Worm (Caenorhabditis elegans): ENCODE results near the gene C53C11.2.

C53C11.2 gene

ce11 chrX:17378996-17379395 lies 42.6 kb downstream of the C53C11.2 start:
- no peak for TF ChIP-seq flt-1 (GFP tag; IDR thresholded peaks at IDR 0.05)
- TF ChIP-seq ztf-29 (GFP tag; IDR thresholded peaks at IDR 0.05), result no peak
- no peak for TF ChIP-seq tab-1 (GFP tag; IDR thresholded peaks at IDR 0.05)
- TF ChIP-seq med-1 (GFP tag; optimal IDR thresholded peaks at IDR 0.05; ENCODE audit: insufficient read depth), result no peak
- TF ChIP-seq T22C8.4 (GFP tag; IDR thresholded peaks at IDR 0.05), result no peak
- no peak for TF ChIP-seq ref-1 (GFP tag; conservative IDR thresholded peaks at IDR 0.05)
- no peak for TF ChIP-seq ztf-23 (GFP tag; IDR thresholded peaks at IDR 0.05)
- TF ChIP-seq klf-2 (GFP tag; conservative IDR thresholded peaks at IDR 0.05), result no peak
- no peak for TF ChIP-seq cog-1 (tag; optimal IDR thresholded peaks at IDR 0.05)

DNA sequence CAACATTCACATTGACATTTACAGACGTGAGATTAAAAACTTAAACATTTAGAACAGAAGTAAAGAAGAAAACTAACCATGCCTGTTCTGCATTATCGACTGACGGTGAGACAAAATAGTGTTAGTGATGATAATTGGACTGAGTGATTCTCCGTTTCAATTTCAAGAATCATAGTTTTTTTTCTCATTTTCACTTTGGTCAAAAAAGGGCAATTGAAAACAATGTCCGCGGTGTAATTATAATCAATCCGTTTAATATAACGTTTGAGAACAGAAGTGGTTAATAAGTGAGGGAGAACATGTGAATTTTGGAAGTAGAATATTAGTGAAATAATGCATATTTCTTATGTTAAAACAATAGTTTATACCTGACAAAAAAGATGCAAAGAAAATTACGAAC lies 43.2 kb downstream of the C53C11.2 start, which contains the start of gene F10D7.10:
F10D7.10 (minus strand) TSS at position 101 of the 400 bp plus-strand sequence.
- TF ChIP-seq tab-1 (GFP tag; IDR thresholded peaks at IDR 0.05) (no peak), klf-2 (GFP tag; conservative IDR thresholded peaks at IDR 0.05) (no peak), ztf-29 (GFP tag; IDR thresholded peaks at IDR 0.05) (no peak), flt-1 (GFP tag; IDR thresholded peaks at IDR 0.05) (no peak), med-1 (GFP tag; optimal IDR thresholded peaks at IDR 0.05; ENCODE audit: insufficient read depth) (no peak), ref-1 (GFP tag; conservative IDR thresholded peaks at IDR 0.05) (no peak), ztf-23 (GFP tag; IDR thresholded peaks at IDR 0.05) (no peak), cog-1 (tag; optimal IDR thresholded peaks at IDR 0.05) (no peak), T22C8.4 (GFP tag; IDR thresholded peaks at IDR 0.05) (no peak)

ce11 chrX:17381975-17382374 lies 45.5 kb downstream of the C53C11.2 start, which contains the start of gene F10D7.4:
Gene F10D7.4, minus strand, starts transcription at chrX:17382075.
- TF ChIP-seq ztf-29 (GFP tag; IDR thresholded peaks at IDR 0.05) (no peak), ref-1 (GFP tag; conservative IDR thresholded peaks at IDR 0.05) (no peak), tab-1 (GFP tag; IDR thresholded peaks at IDR 0.05) (no peak), cog-1 (tag; optimal IDR thresholded peaks at IDR 0.05) (no peak), ztf-23 (GFP tag; IDR thresholded peaks at IDR 0.05) (no peak), flt-1 (GFP tag; IDR thresholded peaks at IDR 0.05) (no peak), klf-2 (GFP tag; conservative IDR thresholded peaks at IDR 0.05) (no peak), med-1 (GFP tag; optimal IDR thresholded peaks at IDR 0.05; ENCODE audit: insufficient read depth) (no peak), T22C8.4 (GFP tag; IDR thresholded peaks at IDR 0.05) (no peak)

- no peak for TF ChIP-seq ztf-23 (GFP tag; IDR thresholded peaks at IDR 0.05)
- TF ChIP-seq tab-1 (GFP tag; IDR thresholded peaks at IDR 0.05), result no peak
- no peak for TF ChIP-seq klf-2 (GFP tag; conservative IDR thresholded peaks at IDR 0.05)
- no peak for TF ChIP-seq T22C8.4 (GFP tag; IDR thresholded peaks at IDR 0.05)
- TF ChIP-seq cog-1 (tag; optimal IDR thresholded peaks at IDR 0.05), result no peak
- no peak for TF ChIP-seq flt-1 (GFP tag; IDR thresholded peaks at IDR 0.05)
These were observed 47.9 kb downstream of the C53C11.2 start for ce11 chrX:17384343-17384742.

DNA sequence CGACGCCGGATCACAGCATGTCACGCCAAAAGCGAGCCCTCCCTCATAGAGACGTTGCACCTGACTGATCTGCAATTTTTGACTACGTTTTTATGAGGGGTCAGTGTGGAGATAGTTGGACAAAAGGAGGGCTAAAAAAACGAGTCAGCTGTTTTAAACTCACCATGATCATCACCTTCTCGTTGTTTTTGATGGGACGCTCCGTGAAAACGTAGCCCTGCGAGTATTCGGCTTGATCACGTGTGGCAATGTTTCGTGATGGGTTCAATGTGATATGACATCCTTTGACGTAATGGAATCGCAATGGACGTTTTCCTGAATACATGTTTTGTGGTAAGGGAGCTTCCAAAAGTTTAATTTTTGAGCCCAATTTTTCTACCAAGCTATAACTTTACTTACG lies 48.7 kb downstream of the C53C11.2 start:
- TF ChIP-seq T22C8.4 (GFP tag; IDR thresholded peaks at IDR 0.05) (no peak), tab-1 (GFP tag; IDR thresholded peaks at IDR 0.05) (no peak), klf-2 (GFP tag; conservative IDR thresholded peaks at IDR 0.05) (no peak), ztf-29 (GFP tag; IDR thresholded peaks at IDR 0.05) (no peak), med-1 (GFP tag; optimal IDR thresholded peaks at IDR 0.05; ENCODE audit: insufficient read depth) (no peak), ztf-23 (GFP tag; IDR thresholded peaks at IDR 0.05) (no peak), cog-1 (tag; optimal IDR thresholded peaks at IDR 0.05) (no peak), flt-1 (GFP tag; IDR thresholded peaks at IDR 0.05) (no peak), ref-1 (GFP tag; conservative IDR thresholded peaks at IDR 0.05) (no peak)

ce11 chrX:17386130-17386529 lies 49.7 kb downstream of the C53C11.2 start:
- TF ChIP-seq flt-1 (GFP tag; IDR thresholded peaks at IDR 0.05) (no peak), T22C8.4 (GFP tag; IDR thresholded peaks at IDR 0.05) (no peak), ztf-29 (GFP tag; IDR thresholded peaks at IDR 0.05) (no peak), klf-2 (GFP tag; conservative IDR thresholded peaks at IDR 0.05) (no peak), ztf-23 (GFP tag; IDR thresholded peaks at IDR 0.05) (no peak), med-1 (GFP tag; optimal IDR thresholded peaks at IDR 0.05; ENCODE audit: insufficient read depth) (no peak), tab-1 (GFP tag; IDR thresholded peaks at IDR 0.05) (no peak), ref-1 (GFP tag; conservative IDR thresholded peaks at IDR 0.05) (no peak), cog-1 (tag; optimal IDR thresholded peaks at IDR 0.05) (no peak)

Data from whole organism, midembryonic.